Fruit fly (Drosophila melanogaster): ENCODE measurements around the gene Osi15.

- no peak for TF ChIP-seq Sin3A (optimal IDR thresholded peaks at IDR 0.05)
- no peak for TF ChIP-seq psq (optimal IDR thresholded peaks at IDR 0.05)
- TF ChIP-seq h (optimal IDR thresholded peaks at IDR 0.05): no peak
- TF ChIP-seq ttk (optimal IDR thresholded peaks at IDR 0.05): no peak
- TF ChIP-seq insv (optimal IDR thresholded peaks at IDR 0.05): no peak
- TF ChIP-seq Myc (optimal IDR thresholded peaks at IDR 0.05): no peak
Observed at dm6 chr3R:6311641-6312259, 10.1 kb downstream of the Osi15 start, which contains the start of gene Osi17.

Measured in Kc167 (cell line).